Worm (Caenorhabditis elegans): ENCODE results near the gene arx-4.

DNA sequence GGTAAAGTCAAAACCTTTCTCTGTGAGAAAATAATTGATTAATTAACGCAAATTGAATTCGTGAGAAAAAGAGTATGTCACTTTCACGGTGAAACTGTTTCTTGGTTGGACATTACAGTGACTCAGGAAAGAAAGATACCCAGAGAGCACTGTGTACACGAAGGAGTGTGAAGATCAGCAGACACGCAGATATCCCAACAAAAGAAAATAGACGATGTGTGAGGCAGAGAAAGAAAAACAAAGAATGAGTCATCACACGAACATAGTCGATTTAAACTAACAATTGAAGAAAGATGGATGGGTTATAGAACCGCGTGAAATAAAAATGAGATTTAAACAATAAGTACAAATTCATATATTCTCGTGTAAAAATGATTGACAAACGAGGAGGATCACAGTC, 45.9 kb downstream of the arx-4 start:
- TF ChIP-seq dve-1 (tag; optimal IDR thresholded peaks at IDR 0.05) (no peak), ceh-18 (tag; optimal IDR thresholded peaks at IDR 0.05) (no peak), pqm-1 (tag; optimal IDR thresholded peaks at IDR 0.05) (no peak), pros-1 (tag; optimal IDR thresholded peaks at IDR 0.05) (no peak), nhr-11 (tag; optimal IDR thresholded peaks at IDR 0.05) (no peak), ama-1 (optimal IDR thresholded peaks at IDR 0.05) (no peak), tbx-7 (tag; optimal IDR thresholded peaks at IDR 0.05) (no peak), ceh-6 (GFP tag; optimal IDR thresholded peaks at IDR 0.05) (no peak), rnt-1 (tag; optimal IDR thresholded peaks at IDR 0.05) (no peak), fkh-6 (tag; optimal IDR thresholded peaks at IDR 0.05) (no peak), fax-1 (tag; optimal IDR thresholded peaks at IDR 0.05) (no peak), sox-2 (GFP tag; IDR thresholded peaks at IDR 0.05) (no peak)

All from whole organism, late embryonic.